Worm (Caenorhabditis elegans): Measurements from ENCODE around the gene C05C8.7.

ce11 chrV:7224947-7225346, 21.9 kb downstream of the C05C8.7 start, which contains the start of gene fkb-3:
- TF ChIP-seq tbx-11 (GFP tag; IDR thresholded peaks at IDR 0.05) (no peak), sea-1 (GFP tag; conservative IDR thresholded peaks at IDR 0.05) (no peak), tbx-37 (GFP tag; conservative IDR thresholded peaks at IDR 0.05) (no peak), hmg-4 (GFP tag; optimal IDR thresholded peaks at IDR 0.05) (no peak), scrt-1 (GFP tag; IDR thresholded peaks at IDR 0.05) (no peak)
